Worm (Caenorhabditis elegans): Measurements from ENCODE around the gene nhr-204.

Gene nhr-204

ce11 chrV:283953-284352 lies 25.3 kb upstream of the nhr-204 start:
- TF ChIP-seq Y48G9A.11 (GFP tag; IDR thresholded peaks at IDR 0.05) (no peak), ceh-82 (tag; optimal IDR thresholded peaks at IDR 0.05) (no peak), nhr-11 (tag; optimal IDR thresholded peaks at IDR 0.05) (no peak), gei-8 (GFP tag; optimal IDR thresholded peaks at IDR 0.05) (no peak)

- TF ChIP-seq rbr-2 (tag; optimal IDR thresholded peaks at IDR 0.05) (no peak), mes-2 (tag; optimal IDR thresholded peaks at IDR 0.05; ENCODE audit: poor library complexity, severe bottlenecking) (no peak), Y75B8A.6 (GFP tag; IDR thresholded peaks at IDR 0.05) (no peak), lin-38 (GFP tag; IDR thresholded peaks at IDR 0.05) (no peak), unc-39 (tag; optimal IDR thresholded peaks at IDR 0.05) (no peak), F26F4.8 (GFP tag; conservative IDR thresholded peaks at IDR 0.05) (no peak), gei-8 (GFP tag; optimal IDR thresholded peaks at IDR 0.05) (no peak), ama-1 (optimal IDR thresholded peaks at IDR 0.05) (no peak), attf-4 (tag; optimal IDR thresholded peaks at IDR 0.05) (no peak), lim-7 (GFP tag; IDR thresholded peaks at IDR 0.05) (no peak), R02D3.7 (tag; optimal IDR thresholded peaks at IDR 0.05) (no peak), zag-1 (tag; optimal IDR thresholded peaks at IDR 0.05) (no peak), hlh-30 (tag; optimal IDR thresholded peaks at IDR 0.05; ENCODE audit: insufficient read depth) (no peak), madf-5 (GFP tag; IDR thresholded peaks at IDR 0.05) (no peak), ceh-28 (tag; optimal IDR thresholded peaks at IDR 0.05) (no peak), spr-3 (GFP tag; optimal IDR thresholded peaks at IDR 0.05) (no peak), lin-13 (GFP tag; optimal IDR thresholded peaks at IDR 0.05) (no peak), hmg-1.1 (GFP tag; IDR thresholded peaks at IDR 0.05) (no peak), zfp-3 (GFP tag; conservative IDR thresholded peaks at IDR 0.05) (no peak), skn-1 (tag; optimal IDR thresholded peaks at IDR 0.05) (no peak)
Observed at ce11 chrV:281616-282015, 23.0 kb upstream of the nhr-204 start, which contains the start of gene npr-5. Gene npr-5 (minus strand): TSS chrV:281716.

- TF ChIP-seq D1046.2 (GFP tag; IDR thresholded peaks at IDR 0.05), result no peak
- TF ChIP-seq mxl-2 (GFP tag; conservative IDR thresholded peaks at IDR 0.05), result no peak
- no peak for TF ChIP-seq dpl-1 (GFP tag; optimal IDR thresholded peaks at IDR 0.05)
- no peak for TF ChIP-seq ZK337.2 (GFP tag; IDR thresholded peaks at IDR 0.05)
- TF ChIP-seq attf-4 (tag; optimal IDR thresholded peaks at IDR 0.05), result no peak
- TF ChIP-seq ceh-20 (GFP tag; IDR thresholded peaks at IDR 0.05), result peak; percentile 33; the same call in 1 of the 2 replicates
- no peak for TF ChIP-seq tag-97 (GFP tag; IDR thresholded peaks at IDR 0.05)
- peak; percentile 29 for TF ChIP-seq nhr-11 (tag; optimal IDR thresholded peaks at IDR 0.05)
- no peak for TF ChIP-seq ztf-11 (tag; optimal IDR thresholded peaks at IDR 0.05)
- peak in 1 of 2 experiments; percentile 76 for TF ChIP-seq unc-62 (GFP tag; optimal IDR thresholded peaks at IDR 0.05 in 1 of 2)
- TF ChIP-seq unc-62 (tag; optimal IDR thresholded peaks at IDR 0.05), result no peak
- TF ChIP-seq lsy-2 (tag; optimal IDR thresholded peaks at IDR 0.05), result peak in 1 of 2 experiments; percentile 18
Observed at ce11 chrV:281111-281510, 22.5 kb upstream of the nhr-204 start.

- TF ChIP-seq F37D6.2 (tag; optimal IDR thresholded peaks at IDR 0.05) (no peak), fos-1 (tag; optimal IDR thresholded peaks at IDR 0.05) (no peak), tag-97 (GFP tag; IDR thresholded peaks at IDR 0.05) (no peak), daf-19 (GFP tag; conservative IDR thresholded peaks at IDR 0.05) (no peak), daf-12 (tag; optimal IDR thresholded peaks at IDR 0.05) (no peak)
Observed at ce11 chrV:272837-273236, 14.2 kb upstream of the nhr-204 start, which contains the start of gene nlp-70. Gene nlp-70 (minus strand): TSS chrV:272937.

Data from whole organism, L4 larva.